Worm (Caenorhabditis elegans) whole organism, L4 larva: Measurements from ENCODE around the gene Y116A8C.40.

Source experiments
- F26F4.8 ChIP-seq: fragments of 200-800 bp; sonication (Bioruptor generic); conservative IDR thresholded peaks from 2 replicates; pipeline ENCODE4 v1.3.6; 2022; ENCODE audit warnings: missing genetic modification characterization, missing compliant biosample characterization
- aha-1 ChIP-seq: fragments of 150-350 bp; peaks from one replicate; lab custom pipeline; 2014; ENCODE audit warnings: missing biosample characterization, missing genetic modification characterization
- ama-1 ChIP-seq: fragments of 150-350 bp; optimal IDR thresholded peaks from 2 replicates; lab custom pipeline; 2014; ENCODE audit warnings: inconsistent platforms, mixed read lengths
- ceh-44 ChIP-seq: fragments of 200-800 bp; sonication (Bioruptor generic); IDR thresholded peaks from 2 replicates; pipeline ENCODE4 v1.3.6; 2022; ENCODE audit warnings: missing genetic modification reagents, missing genetic modification characterization, missing compliant biosample characterization
- ceh-82 ChIP-seq: sonication (generic microtip); optimal IDR thresholded peaks from 2 replicates; lab custom pipeline; 2017; ENCODE audit warnings: missing biosample characterization, missing genetic modification characterization
- daf-16 ChIP-seq, 3 experiments: sonication (generic microtip); optimal IDR thresholded peaks; 2 replicates each; lab custom pipeline; 2016 to 2017; ENCODE audit warnings: missing genetic modification characterization in 3 of 3, missing genetic modification reagents in 3 of 3, mild to moderate bottlenecking in 2 of 3, missing compliant biosample characterization in 2 of 3, missing biosample characterization in 1 of 3, moderate library complexity in 1 of 3
- daf-19 ChIP-seq: fragments of 200-800 bp; sonication (Bioruptor generic); conservative IDR thresholded peaks from 2 replicates; pipeline ENCODE4 v1.3.6; 2022; ENCODE audit warnings: missing genetic modification characterization, missing compliant biosample characterization
- dmd-6 ChIP-seq: fragments of 200-800 bp; sonication (Bioruptor generic); IDR thresholded peaks from 2 replicates; pipeline ENCODE4 v1.3.6; 2022; ENCODE audit warnings: missing genetic modification reagents, missing genetic modification characterization, missing compliant biosample characterization
- hif-1 ChIP-seq, 2 experiments: sonication (generic microtip); optimal IDR thresholded peaks; 2 replicates each; lab custom pipeline; 2016 to 2017; ENCODE audit warnings: missing compliant biosample characterization in 2 of 2, missing genetic modification characterization in 2 of 2, missing genetic modification reagents in 2 of 2, missing genotype in 2 of 2, mild to moderate bottlenecking in 1 of 2
- hlh-30 ChIP-seq: sonication (generic microtip); optimal IDR thresholded peaks from 2 replicates; lab custom pipeline; 2017; ENCODE audit warnings: antibody characterized with exemption, mild to moderate bottlenecking, missing genetic modification characterization, missing compliant biosample characterization; ENCODE audit not compliant: insufficient read depth
- jun-1 ChIP-seq: fragments of 150-350 bp; optimal IDR thresholded peaks from 2 replicates; lab custom pipeline; 2014; ENCODE audit warnings: missing biosample characterization, missing genetic modification reagents, missing genetic modification characterization
- lin-1 ChIP-seq: fragments of 200-800 bp; sonication (Bioruptor generic); IDR thresholded peaks from 2 replicates; pipeline ENCODE4 v1.3.6; 2022; ENCODE audit warnings: missing genetic modification reagents, missing genetic modification characterization, missing compliant biosample characterization
- madf-5 ChIP-seq, 2 experiments: fragments of 200-800 bp; sonication (Bioruptor generic); IDR thresholded peaks; 2 replicates each; pipeline ENCODE4 v1.3.6; 2022; ENCODE audit warnings: missing compliant biosample characterization in 2 of 2, missing genetic modification characterization in 2 of 2
- mep-1 ChIP-seq: fragments of 150-350 bp; sonication (generic microtip); optimal IDR thresholded peaks from 3 replicates; lab custom pipeline; 2014; ENCODE audit warnings: missing biosample characterization, missing genetic modification characterization
- nhr-102 ChIP-seq: sonication (generic microtip); optimal IDR thresholded peaks from 2 replicates; lab custom pipeline; 2016; ENCODE audit warnings: mild to moderate bottlenecking, missing genetic modification characterization, moderate library complexity, missing compliant biosample characterization
- nhr-28 ChIP-seq: fragments of 150-350 bp; optimal IDR thresholded peaks from 2 replicates; lab custom pipeline; 2014; ENCODE audit warnings: missing biosample characterization, missing genetic modification characterization
- nhr-77 ChIP-seq: fragments of 150-350 bp; optimal IDR thresholded peaks from 2 replicates; lab custom pipeline; 2014; ENCODE audit warnings: missing biosample characterization, missing genetic modification characterization
- snpc-1.2 ChIP-seq: fragments of 200-800 bp; sonication (Bioruptor generic); IDR thresholded peaks from 2 replicates; pipeline ENCODE4 v1.3.6; 2022; ENCODE audit warnings: missing genetic modification reagents, missing genetic modification characterization, missing compliant biosample characterization
- zip-2 ChIP-seq: fragments of 150-350 bp; optimal IDR thresholded peaks from 2 replicates; lab custom pipeline; 2014; ENCODE audit warnings: missing biosample characterization, missing genetic modification characterization

The Y116A8C.40 gene

ce11 chrIV:17100628-17101338, 50.0 kb downstream of the Y116A8C.40 start:
- no peak for TF ChIP-seq lin-1 (GFP tag; lab: Robert Waterston, UW)
- no peak for TF ChIP-seq snpc-1.2 (GFP tag; lab: Robert Waterston, UW)
- TF ChIP-seq nhr-77 (tag; lab: Kevin White, UChicago), result no peak
- TF ChIP-seq nhr-28 (tag; lab: Kevin White, UChicago), result peak; percentile 4
- peak; percentile 30 for TF ChIP-seq hlh-30
- TF ChIP-seq nhr-102, result no peak
- TF ChIP-seq ceh-82 (tag; lab: Kevin White, UChicago), result no peak
- TF ChIP-seq aha-1 (tag; lab: Kevin White, UChicago), result peak; percentile 88
- no peak for TF ChIP-seq daf-16 (GFP tag; optimal IDR thresholded peaks at IDR 0.05; lab: Kevin White, UChicago)
- peak; percentile 16 for TF ChIP-seq daf-16 (tag; optimal IDR thresholded peaks at IDR 0.05; lab: Kevin White, UChicago)
- TF ChIP-seq F26F4.8, result no peak
- TF ChIP-seq hif-1 (tag; optimal IDR thresholded peaks at IDR 0.05; lab: Kevin White, UChicago), result peak in 1 of 2 experiments; percentile 70

ce11 chrIV:17100148-17100547, 50.6 kb downstream of the Y116A8C.40 start, which contains the start of gene bca-2:
TSS of gene bca-2 (minus strand) at chrIV:17100248.
- TF ChIP-seq zip-2 (tag; lab: Kevin White, UChicago) (no peak), dmd-6 (no peak)

- TF ChIP-seq madf-5 (GFP tag; IDR thresholded peaks at IDR 0.05; lab: Robert Waterston, UW) (no peak), snpc-1.2 (GFP tag; lab: Robert Waterston, UW) (0 out of 2 replicates have a peak, but pooled peaks have one; percentile 17), jun-1 (tag; lab: Kevin White, UChicago) (no peak), dmd-6 (no peak), aha-1 (tag; lab: Kevin White, UChicago) (peak; percentile 48), daf-19 (no peak)
These were observed 51.7 kb downstream of the Y116A8C.40 start for ce11 chrIV:17099113-17099512.

- TF ChIP-seq madf-5 (GFP tag; IDR thresholded peaks at IDR 0.05; lab: Robert Waterston, UW) (no peak), mep-1 (tag; lab: Kevin White, UChicago) (no peak), ama-1 (lab: Kevin White, UChicago) (peak; percentile 32), ceh-44 (GFP tag; lab: Robert Waterston, UW) (no peak)
These were observed 54.6 kb downstream of the Y116A8C.40 start, which contains the start of gene Y116A8C.27 for ce11 chrIV:17096168-17096567. TSS of gene Y116A8C.27 (minus strand) at chrIV:17096268.
